Worm (Caenorhabditis elegans) whole organism, early embryonic: ENCODE data around the gene rcan-1.

Experiments used
- ama-1 ChIP-seq: fragments of 150-350 bp; optimal IDR thresholded peaks from 2 replicates; lab custom pipeline; 2014
- ceh-13 ChIP-seq: fragments of 200-800 bp; sonication (Bioruptor generic); optimal IDR thresholded peaks from 2 replicates; lab custom pipeline; 2018; ENCODE audit warnings: mild to moderate bottlenecking, missing genetic modification characterization, missing compliant biosample characterization
- ets-7 ChIP-seq: sonication (generic microtip); optimal IDR thresholded peaks from 2 replicates; lab custom pipeline; 2016; ENCODE audit warnings: missing genotype, missing genetic modification characterization, missing compliant biosample characterization
- tra-4 ChIP-seq: sonication (generic microtip); optimal IDR thresholded peaks from 2 replicates; lab custom pipeline; 2017; ENCODE audit warnings: missing genetic modification characterization, missing compliant biosample characterization

- no peak for TF ChIP-seq ceh-13
- TF ChIP-seq ama-1 (lab: Kevin White, UChicago) = no peak
- TF ChIP-seq tra-4 (tag; lab: Kevin White, UChicago) = no peak
- TF ChIP-seq ets-7 (tag; lab: Kevin White, UChicago) = no peak
Measured at ce11 chrIII:5701491-5701890, 17.6 kb upstream of the rcan-1 start.
